Comparison of ENCODE assay signal across 6 fruit fly cellular contexts in genomic region chr3R:28889427-28889736, dm6.
A peak's percentile ranks its signal among the peaks of the same experiment; 100 is the strongest.
TF ChIP-seq lines count a peak whose summit lies in the region.

No protein-coding gene starts in this region.

- TF ChIP-seq CTCF in whole organism, embryonic (GFP tag; optimal IDR thresholded peaks at IDR 0.05; lab: Kevin White, UChicago) = no peak

TF ChIP-seq in whole organism, 6 proteins besides CTCF, POLR2A, EP300 and RAD21:
- no peak for TF ChIP-seq Dll (optimal IDR thresholded peaks at IDR 0.05; lab: Kevin White, UChicago)
- peak; percentile 71 for TF ChIP-seq CG8478 (optimal IDR thresholded peaks at IDR 0.05; lab: Kevin White, UChicago)
- TF ChIP-seq pan (optimal IDR thresholded peaks at IDR 0.05; lab: Kevin White, UChicago) = no peak

TF ChIP-seq in whole organism, adult, 20 proteins besides CTCF, POLR2A, EP300 and RAD21:
- TF ChIP-seq Hr96 (GFP tag; optimal IDR thresholded peaks at IDR 0.05; lab: Kevin White, UChicago) (peak; percentile 27), pad (GFP tag; optimal IDR thresholded peaks at IDR 0.05; lab: Kevin White, UChicago) (peak; percentile 81), CG12768 (GFP tag; optimal IDR thresholded peaks at IDR 0.05; lab: Kevin White, UChicago) (peak; percentile 82), Mnt (GFP tag; optimal IDR thresholded peaks at IDR 0.05; lab: Kevin White, UChicago) (peak; percentile 72), CG7045 (GFP tag; optimal IDR thresholded peaks at IDR 0.05; lab: Kevin White, UChicago) (no peak), cic (GFP tag; optimal IDR thresholded peaks at IDR 0.05; lab: Kevin White, UChicago) (peak; percentile 79), toe (GFP tag; optimal IDR thresholded peaks at IDR 0.05; lab: Kevin White, UChicago) (peak; percentile 39), ovo (GFP tag; optimal IDR thresholded peaks at IDR 0.05; lab: Kevin White, UChicago) (no peak)
TF ChIP-seq in whole organism, adult: peak in this region for 6.

TF ChIP-seq in whole organism, embryonic, 481 proteins besides CTCF, POLR2A, EP300 and RAD21 (continues in another document):
- TF ChIP-seq CG11696 (GFP tag; IDR thresholded peaks at IDR 0.05; lab: Robert Waterston, UW) (no peak), NC2α (GFP tag; optimal IDR thresholded peaks at IDR 0.05; lab: Kevin White, UChicago) (no peak), Sox100B (GFP tag; optimal IDR thresholded peaks at IDR 0.05; lab: Kevin White, UChicago) (no peak), CG6654 (GFP tag; optimal IDR thresholded peaks at IDR 0.05; lab: Kevin White, UChicago) (no peak), Atf6 (GFP tag; IDR thresholded peaks at IDR 0.05; lab: Robert Waterston, UW) (no peak), CG10267 (tag; optimal IDR thresholded peaks at IDR 0.05; lab: Kevin White, UChicago) (no peak), CG17361 (GFP tag; IDR thresholded peaks at IDR 0.05; lab: Robert Waterston, UW) (no peak), tx (GFP tag; optimal IDR thresholded peaks at IDR 0.05; lab: Kevin White, UChicago) (no peak), CG10979 (tag; optimal IDR thresholded peaks at IDR 0.05; lab: Kevin White, UChicago) (no peak), knrl (GFP tag; IDR thresholded peaks at IDR 0.05; lab: Robert Waterston, UW; ENCODE audit: partially characterized antibody) (no peak), Vsx1 (GFP tag; optimal IDR thresholded peaks at IDR 0.05; lab: Kevin White, UChicago) (peak; percentile 95), Ets97D (GFP tag; optimal IDR thresholded peaks at IDR 0.05; lab: Kevin White, UChicago) (no peak), kni (GFP tag; optimal IDR thresholded peaks at IDR 0.05; lab: Kevin White, UChicago) (no peak), Rx (GFP tag; IDR thresholded peaks at IDR 0.05; lab: Robert Waterston, UW) (no peak), jumu (GFP tag; optimal IDR thresholded peaks at IDR 0.05; lab: Kevin White, UChicago) (no peak), lola (GFP tag; optimal IDR thresholded peaks at IDR 0.05; lab: Kevin White, UChicago) (peak in 1 of 3 experiments; percentile 34), CG4707 (GFP tag; optimal IDR thresholded peaks at IDR 0.05; lab: Kevin White, UChicago) (no peak), CG10209 (GFP tag; optimal IDR thresholded peaks at IDR 0.05; lab: Kevin White, UChicago) (no peak), CG14050 (GFP tag; IDR thresholded peaks at IDR 0.05; lab: Robert Waterston, UW) (no peak), cato (GFP tag; optimal IDR thresholded peaks at IDR 0.05; lab: Kevin White, UChicago; ENCODE audit: borderline replicate concordance) (no peak), pzg (GFP tag; optimal IDR thresholded peaks at IDR 0.05; lab: Kevin White, UChicago) (no peak)

TF ChIP-seq in whole organism, prepupa, 60 proteins besides CTCF, POLR2A, EP300 and RAD21:
- TF ChIP-seq Eip78C (GFP tag; lab: Kevin White, UChicago) = peak; percentile 52
- no peak for TF ChIP-seq Eip75B (GFP tag; optimal IDR thresholded peaks at IDR 0.05; lab: Kevin White, UChicago)
- TF ChIP-seq Hr4 (GFP tag; optimal IDR thresholded peaks at IDR 0.05; lab: Kevin White, UChicago) = no peak
- TF ChIP-seq CG3919 (GFP tag; optimal IDR thresholded peaks at IDR 0.05; lab: Kevin White, UChicago) = no peak
- TF ChIP-seq CG6854 (GFP tag; optimal IDR thresholded peaks at IDR 0.05; lab: Kevin White, UChicago) = no peak
- TF ChIP-seq lz (GFP tag; optimal IDR thresholded peaks at IDR 0.05; lab: Kevin White, UChicago) = no peak
- no peak for TF ChIP-seq CG8119 (GFP tag; IDR thresholded peaks at IDR 0.05; lab: Robert Waterston, UW)
- TF ChIP-seq topi (GFP tag; optimal IDR thresholded peaks at IDR 0.05; lab: Kevin White, UChicago) = no peak
- TF ChIP-seq Ets21C (GFP tag; optimal IDR thresholded peaks at IDR 0.05; lab: Kevin White, UChicago) = no peak
- TF ChIP-seq vri (GFP tag; optimal IDR thresholded peaks at IDR 0.05; lab: Kevin White, UChicago) = no peak
- no peak for TF ChIP-seq CG10631 (GFP tag; optimal IDR thresholded peaks at IDR 0.05; lab: Kevin White, UChicago)
- TF ChIP-seq CG6808 (GFP tag; optimal IDR thresholded peaks at IDR 0.05; lab: Kevin White, UChicago) = no peak
- no peak for TF ChIP-seq Sox102F (GFP tag; optimal IDR thresholded peaks at IDR 0.05; lab: Kevin White, UChicago)
- peak; percentile 48; the same call in 1 of the 3 replicates for TF ChIP-seq eg (GFP tag; IDR thresholded peaks at IDR 0.05; lab: Robert Waterston, UW)
- peak in 1 of 2 experiments; percentile 54 for TF ChIP-seq ss (GFP tag; optimal IDR thresholded peaks at IDR 0.05; lab: Kevin White, UChicago)
- no peak for TF ChIP-seq CG6163 (GFP tag; IDR thresholded peaks at IDR 0.05; lab: Robert Waterston, UW)
- TF ChIP-seq Lpt (GFP tag; optimal IDR thresholded peaks at IDR 0.05; lab: Kevin White, UChicago) = no peak
- no peak for TF ChIP-seq CG11294 (GFP tag; IDR thresholded peaks at IDR 0.05; lab: Robert Waterston, UW)
- peak; percentile 58 for TF ChIP-seq svp (GFP tag; lab: Kevin White, UChicago)
- TF ChIP-seq CG32006 (GFP tag; optimal IDR thresholded peaks at IDR 0.05; lab: Kevin White, UChicago) = no peak
- no peak for TF ChIP-seq Ets96B (tag; optimal IDR thresholded peaks at IDR 0.05; lab: Kevin White, UChicago)
- TF ChIP-seq net (GFP tag; optimal IDR thresholded peaks at IDR 0.05; lab: Kevin White, UChicago) = peak; percentile 5
TF ChIP-seq in whole organism, prepupa: peak in this region for 5.

TF ChIP-seq in whole organism, pupa, 21 proteins besides CTCF, POLR2A, EP300 and RAD21:
- TF ChIP-seq CG4496 (GFP tag; IDR thresholded peaks at IDR 0.05; lab: Robert Waterston, UW) (0 out of 3 replicates have a peak, but pooled peaks have one; percentile 21), CG13204 (GFP tag; optimal IDR thresholded peaks at IDR 0.05; lab: Kevin White, UChicago) (peak; percentile 54), gl (tag; optimal IDR thresholded peaks at IDR 0.05; lab: Kevin White, UChicago) (peak; percentile 20), CG12605 (GFP tag; IDR thresholded peaks at IDR 0.05; lab: Robert Waterston, UW) (peak; percentile 62), CG8301 (tag; optimal IDR thresholded peaks at IDR 0.05; lab: Kevin White, UChicago) (no peak), CG34367 (tag; optimal IDR thresholded peaks at IDR 0.05; lab: Kevin White, UChicago) (no peak), D1 (tag; optimal IDR thresholded peaks at IDR 0.05; lab: Kevin White, UChicago) (no peak), CG8159 (tag; optimal IDR thresholded peaks at IDR 0.05; lab: Kevin White, UChicago) (no peak), EcR (GFP tag; optimal IDR thresholded peaks at IDR 0.05; lab: Kevin White, UChicago) (no peak), Ets98B (GFP tag; IDR thresholded peaks at IDR 0.05; lab: Robert Waterston, UW) (peak; percentile 66), rn (GFP tag; IDR thresholded peaks at IDR 0.05; lab: Robert Waterston, UW) (no peak), CG15710 (tag; optimal IDR thresholded peaks at IDR 0.05; lab: Kevin White, UChicago) (no peak), Pif1B (GFP tag; optimal IDR thresholded peaks at IDR 0.05; lab: Kevin White, UChicago) (no peak), CG32121 (GFP tag; IDR thresholded peaks at IDR 0.05; lab: Robert Waterston, UW) (peak; percentile 36; the same call in 1 of the 2 replicates), CG17806 (tag; optimal IDR thresholded peaks at IDR 0.05; lab: Kevin White, UChicago) (no peak), fd96Ca (GFP tag; IDR thresholded peaks at IDR 0.05; lab: Robert Waterston, UW) (peak; percentile 36; the same call in 1 of the 3 replicates), CG14655 (GFP tag; optimal IDR thresholded peaks at IDR 0.05; lab: Kevin White, UChicago) (no peak), Snoo (tag; optimal IDR thresholded peaks at IDR 0.05; lab: Kevin White, UChicago) (no peak), CG9948 (tag; optimal IDR thresholded peaks at IDR 0.05; lab: Kevin White, UChicago) (no peak), Pif1A (GFP tag; optimal IDR thresholded peaks at IDR 0.05; lab: Kevin White, UChicago) (no peak), CG10348 (GFP tag; IDR thresholded peaks at IDR 0.05; lab: Robert Waterston, UW) (no peak)
TF ChIP-seq in whole organism, pupa: peak in this region for 7.

TF ChIP-seq in whole organism, wandering third instar larva, 38 proteins besides CTCF, POLR2A, EP300 and RAD21:
- TF ChIP-seq h (GFP tag; optimal IDR thresholded peaks at IDR 0.05; lab: Kevin White, UChicago) (peak; percentile 1), CG9705 (GFP tag; optimal IDR thresholded peaks at IDR 0.05; lab: Kevin White, UChicago) (no peak), Hnf4 (GFP tag; optimal IDR thresholded peaks at IDR 0.05; lab: Kevin White, UChicago) (peak; percentile 1), N (GFP tag; optimal IDR thresholded peaks at IDR 0.05; lab: Kevin White, UChicago) (peak; percentile 95), Jra (GFP tag; optimal IDR thresholded peaks at IDR 0.05; lab: Kevin White, UChicago) (no peak), Hr78 (GFP tag; optimal IDR thresholded peaks at IDR 0.05; lab: Kevin White, UChicago) (peak; percentile 34), dl (GFP tag; optimal IDR thresholded peaks at IDR 0.05; lab: Kevin White, UChicago; ENCODE audit: insufficient read depth in 1 of 2, partially characterized antibody in 2 of 2) (peak in 1 of 2 experiments; percentile 50), Vsx2 (GFP tag; optimal IDR thresholded peaks at IDR 0.05; lab: Kevin White, UChicago; ENCODE audit: partially characterized antibody) (peak; percentile 95), jim (GFP tag; optimal IDR thresholded peaks at IDR 0.05; lab: Kevin White, UChicago) (no peak)
TF ChIP-seq in whole organism, wandering third instar larva: peak in this region for 6.
